Worm (Caenorhabditis elegans) whole organism, mixed stage, embryonic: ENCODE data around the gene Y62H9A.13.

Experiments
- ceh-83 ChIP-seq: fragments of 200-800 bp; sonication (Bioruptor generic); optimal IDR thresholded peaks from 2 replicates; lab custom pipeline; 2018; ENCODE audit warnings: mild to moderate bottlenecking, missing genetic modification characterization, missing compliant biosample characterization
- ces-1 ChIP-seq: fragments of 150-350 bp; optimal IDR thresholded peaks from 2 replicates; lab custom pipeline; 2014; ENCODE audit warnings: missing biosample characterization, missing genetic modification reagents, missing genetic modification characterization
- mep-1 ChIP-seq: fragments of 150-350 bp; optimal IDR thresholded peaks from 2 replicates; lab custom pipeline; 2017; ENCODE audit warnings: missing biosample characterization, missing genetic modification reagents, missing genetic modification characterization, inconsistent platforms
- nhr-76 ChIP-seq: sonication (generic microtip); optimal IDR thresholded peaks from 2 replicates; lab custom pipeline; 2017; ENCODE audit warnings: missing biosample characterization, missing genetic modification characterization
- pha-4 ChIP-seq: fragments of 150-350 bp; optimal IDR thresholded peaks from 2 replicates; lab custom pipeline; 2018; ENCODE audit warnings: missing biosample characterization, missing genetic modification reagents, missing genetic modification characterization
- unc-62 ChIP-seq: fragments of 150-350 bp; optimal IDR thresholded peaks from 2 replicates; lab custom pipeline; 2014; ENCODE audit warnings: missing biosample characterization, missing genetic modification reagents, missing genetic modification characterization
- ztf-11 ChIP-seq: fragments of 150-350 bp; optimal IDR thresholded peaks from 2 replicates; lab custom pipeline; 2014; ENCODE audit warnings: missing biosample characterization, missing genetic modification characterization

- TF ChIP-seq unc-62 (no peak), ceh-83 (no peak), nhr-76 (no peak), ztf-11 (no peak), mep-1 (tag; lab: Kevin White, UChicago) (no peak), ces-1 (GFP tag; lab: Kevin White, UChicago) (no peak), pha-4 (tag; lab: Kevin White, UChicago) (no peak)
Measured at ce11 chrX:11885577-11885976, 31.2 kb upstream of the Y62H9A.13 start, which contains the start of gene Y62H9A.7.
